Fruit fly (Drosophila melanogaster): Measurements from ENCODE around the gene toc.

- TF ChIP-seq CG6854 (GFP tag; optimal IDR thresholded peaks at IDR 0.05), result no peak
- TF ChIP-seq CG6808 (GFP tag; optimal IDR thresholded peaks at IDR 0.05), result no peak
- no peak for TF ChIP-seq CG8632 (GFP tag; optimal IDR thresholded peaks at IDR 0.05)
- no peak for TF ChIP-seq CG3919 (GFP tag; optimal IDR thresholded peaks at IDR 0.05)
- TF ChIP-seq eg (GFP tag; IDR thresholded peaks at IDR 0.05), result no peak
- no peak for TF ChIP-seq Smox (GFP tag; optimal IDR thresholded peaks at IDR 0.05)
- TF ChIP-seq CG3032 (tag; optimal IDR thresholded peaks at IDR 0.05), result no peak
- no peak for TF ChIP-seq spab (GFP tag; optimal IDR thresholded peaks at IDR 0.05)
- TF ChIP-seq CG32006 (GFP tag; optimal IDR thresholded peaks at IDR 0.05), result no peak
- no peak for TF ChIP-seq CG1621 (tag; optimal IDR thresholded peaks at IDR 0.05)
- no peak for TF ChIP-seq CG4318 (GFP tag; optimal IDR thresholded peaks at IDR 0.05)
- TF ChIP-seq CG10669 (GFP tag; optimal IDR thresholded peaks at IDR 0.05), result no peak
- no peak for TF ChIP-seq CG8319 (GFP tag; optimal IDR thresholded peaks at IDR 0.05)
Observed at dm6 chr2L:3123562-3124345, 20.8 kb downstream of the toc start.
